Worm (Caenorhabditis elegans): ENCODE measurements around the gene F17A9.4.

DNA sequence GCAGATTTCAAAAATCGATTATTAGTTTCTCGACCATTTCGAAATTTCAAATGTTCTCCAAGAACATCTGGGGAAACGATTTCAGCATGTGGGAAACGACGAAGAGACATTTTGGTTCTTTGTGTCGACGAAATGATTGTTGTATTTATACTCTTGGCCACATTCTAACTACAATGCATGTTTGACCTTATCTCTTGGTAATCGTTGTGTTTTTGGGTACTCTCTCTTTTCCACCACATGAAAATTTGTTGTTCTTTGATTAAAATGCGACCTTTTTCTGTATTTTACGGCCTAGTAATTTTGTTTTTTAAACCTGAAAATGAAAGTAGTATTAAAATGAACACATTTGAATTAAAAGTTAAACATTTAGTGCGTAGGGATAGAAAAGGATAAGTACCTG is 2.4 kb upstream of the F17A9.4 start, which contains the start of gene F17A9.5:
- no peak for TF ChIP-seq elt-3 (tag; optimal IDR thresholded peaks at IDR 0.05)
- no peak for TF ChIP-seq skn-1 (tag; optimal IDR thresholded peaks at IDR 0.05)
- no peak for TF ChIP-seq sem-4 (tag; optimal IDR thresholded peaks at IDR 0.05)
- no peak for TF ChIP-seq blmp-1 (tag; optimal IDR thresholded peaks at IDR 0.05; ENCODE audit: insufficient read depth)
- no peak for TF ChIP-seq nhr-77 (tag; optimal IDR thresholded peaks at IDR 0.05)
- no peak for TF ChIP-seq mab-5 (tag; optimal IDR thresholded peaks at IDR 0.05)
- no peak for TF ChIP-seq ztf-11 (tag; optimal IDR thresholded peaks at IDR 0.05)
- no peak for TF ChIP-seq unc-62 (GFP tag; optimal IDR thresholded peaks at IDR 0.05)
- TF ChIP-seq lin-39 (tag; optimal IDR thresholded peaks at IDR 0.05): no peak
- no peak for TF ChIP-seq dmd-4 (tag; optimal IDR thresholded peaks at IDR 0.05)
- no peak for TF ChIP-seq snpc-4 (tag; optimal IDR thresholded peaks at IDR 0.05)

All from whole organism, L2 larva.